Fruit fly (Drosophila melanogaster) whole organism, embryonic: ENCODE data around the gene dally.

Experiments used
- B-H1 ChIP-seq: fragments of 200-800 bp; sonication (Bioruptor generic); IDR thresholded peaks from 3 replicates; pipeline ENCODE4 v1.3.6; 2022; ENCODE audit warnings: missing biosample characterization, missing genetic modification characterization
- Bgb ChIP-seq: fragments of 200-800 bp; sonication (Bioruptor generic); IDR thresholded peaks from 2 replicates; pipeline ENCODE4 v1.3.6; 2022; ENCODE audit warnings: missing biosample characterization, missing genetic modification characterization; ENCODE audit not compliant: partially characterized antibody
- CG10543 ChIP-seq: fragments of 200-800 bp; sonication (Bioruptor generic); optimal IDR thresholded peaks from 3 replicates; lab custom pipeline; 2017; ENCODE audit warnings: missing biosample characterization, mild to moderate bottlenecking, missing genetic modification characterization, moderate library complexity
- CG11085 ChIP-seq: fragments of 200-800 bp; sonication (Bioruptor generic); IDR thresholded peaks from 2 replicates; pipeline ENCODE4 v1.3.6; 2022; ENCODE audit warnings: missing biosample characterization, missing genetic modification characterization
- CG11504 ChIP-seq: fragments of 200-800 bp; sonication (Bioruptor generic); optimal IDR thresholded peaks from 3 replicates; lab custom pipeline; 2019; ENCODE audit warnings: missing biosample characterization, mild to moderate bottlenecking, missing genetic modification characterization, moderate library complexity
- CG11723 ChIP-seq: fragments of 200-800 bp; sonication (Bioruptor generic); optimal IDR thresholded peaks from 2 replicates; lab custom pipeline; 2017; ENCODE audit warnings: missing biosample characterization, mild to moderate bottlenecking, missing genetic modification characterization
- CG2875 ChIP-seq: fragments of 200-800 bp; sonication (Bioruptor generic); optimal IDR thresholded peaks from 2 replicates; lab custom pipeline; 2017; ENCODE audit warnings: missing biosample characterization, mild to moderate bottlenecking, missing genetic modification characterization, missing genetic modification reagents
- CG34376 ChIP-seq: fragments of 200-800 bp; sonication (Bioruptor generic); optimal IDR thresholded peaks from 2 replicates; lab custom pipeline; 2018; ENCODE audit warnings: missing biosample characterization, mild to moderate bottlenecking, missing genetic modification characterization
- CG6791 ChIP-seq: fragments of 200-800 bp; sonication (Bioruptor generic); IDR thresholded peaks from 3 replicates; pipeline ENCODE4 v1.3.6; 2022; ENCODE audit warnings: missing biosample characterization, missing genetic modification characterization; ENCODE audit not compliant: partially characterized antibody
- CG6813 ChIP-seq: fragments of 200-800 bp; sonication (Bioruptor generic); optimal IDR thresholded peaks from 2 replicates; lab custom pipeline; 2017; ENCODE audit warnings: missing biosample characterization, missing genetic modification characterization, mild to moderate bottlenecking, moderate library complexity, missing genetic modification reagents
- CG6854 ChIP-seq: fragments of 200-800 bp; sonication (Bioruptor generic); optimal IDR thresholded peaks from 3 replicates; lab custom pipeline; 2017; ENCODE audit warnings: missing biosample characterization, mild to moderate bottlenecking, missing genetic modification characterization
- CG8388 ChIP-seq: fragments of 200-800 bp; sonication (Bioruptor generic); optimal IDR thresholded peaks from 2 replicates; lab custom pipeline; 2019; ENCODE audit warnings: missing biosample characterization, mild to moderate bottlenecking, missing genetic modification characterization, moderate library complexity
- Chrac-16 ChIP-seq: fragments of 200-800 bp; sonication (Bioruptor generic); optimal IDR thresholded peaks from 3 replicates; lab custom pipeline; 2016; ENCODE audit warnings: missing biosample characterization, missing genetic modification characterization
- Dll ChIP-seq: fragments of 200-800 bp; sonication (Bioruptor generic); IDR thresholded peaks from 4 replicates; pipeline ENCODE4 v1.3.6; 2022; ENCODE audit warnings: missing biosample characterization, missing genetic modification characterization; ENCODE audit not compliant: partially characterized antibody
- Hr39 ChIP-seq: fragments of >200 bp; optimal IDR thresholded peaks from 2 replicates; lab custom pipeline; 2017
- Hr78 ChIP-seq, 2 experiments: fragments of 200-800 bp in 1 of 2; fragments of >200 bp in 1 of 2; sonication (Bioruptor generic) in 1 of 2; optimal IDR thresholded peaks; 2 replicates each; lab custom pipeline; 2017 to 2019; ENCODE audit warnings: missing biosample characterization in 2 of 2, missing genetic modification characterization in 2 of 2, mild to moderate bottlenecking in 1 of 2, moderate library complexity in 1 of 2
- Kr ChIP-seq: fragments of 200-800 bp; sonication (Bioruptor generic); optimal IDR thresholded peaks from 2 replicates; lab custom pipeline; 2017; ENCODE audit warnings: missing biosample characterization, mild to moderate bottlenecking, missing genetic modification characterization
- Med ChIP-seq: fragments of 200-800 bp; sonication (Bioruptor generic); peaks from one replicate; lab custom pipeline; 2016; ENCODE audit warnings: missing biosample characterization, missing genetic modification characterization, mild to moderate bottlenecking, inconsistent platforms, moderate library complexity
- NC2α ChIP-seq: fragments of 200-800 bp; sonication (Bioruptor generic); optimal IDR thresholded peaks from 2 replicates; lab custom pipeline; 2016; ENCODE audit warnings: missing biosample characterization, missing genetic modification characterization
- Nf-YC ChIP-seq: fragments of 200-800 bp; optimal IDR thresholded peaks from 3 replicates; lab custom pipeline; 2019; ENCODE audit warnings: missing biosample characterization, mild to moderate bottlenecking, missing genetic modification characterization, moderate library complexity
- Pdp1 ChIP-seq, 2 experiments: fragments of 200-800 bp; sonication (Bioruptor generic); optimal IDR thresholded peaks; 3 replicates each; lab custom pipeline; 2016; ENCODE audit warnings: missing biosample characterization in 2 of 2, missing genetic modification characterization in 2 of 2, mild to moderate bottlenecking in 1 of 2, moderate library complexity in 1 of 2
- Rfx ChIP-seq: fragments of 200-800 bp; sonication (Bioruptor generic); IDR thresholded peaks from 2 replicates; pipeline ENCODE4 v1.3.6; 2022; ENCODE audit warnings: missing biosample characterization, missing genetic modification characterization
- Rx ChIP-seq: fragments of 200-800 bp; sonication (Bioruptor generic); IDR thresholded peaks from 2 replicates; pipeline ENCODE4 v1.3.6; 2022; ENCODE audit warnings: missing biosample characterization, missing genetic modification characterization
- Sry-β ChIP-seq: fragments of 200-800 bp; sonication (Bioruptor generic); optimal IDR thresholded peaks from 2 replicates; lab custom pipeline; 2018; ENCODE audit warnings: missing biosample characterization, mild to moderate bottlenecking, missing genetic modification characterization, moderate library complexity
- Ssrp ChIP-seq: fragments of 200-800 bp; sonication (Bioruptor generic); optimal IDR thresholded peaks from 2 replicates; lab custom pipeline; 2018; ENCODE audit warnings: missing biosample characterization, mild to moderate bottlenecking, missing genetic modification characterization, moderate library complexity
- Xrp1 ChIP-seq: fragments of 200-800 bp; sonication (Bioruptor generic); IDR thresholded peaks from 2 replicates; pipeline ENCODE4 v1.3.6; 2022; ENCODE audit warnings: missing biosample characterization, missing genetic modification characterization
- esg ChIP-seq: fragments of 200-800 bp; sonication (Bioruptor generic); conservative IDR thresholded peaks from 2 replicates; pipeline ENCODE4 v1.3.6; 2022; ENCODE audit warnings: missing biosample characterization, missing genetic modification characterization
- fd64A ChIP-seq: fragments of 200-800 bp; sonication (Bioruptor generic); optimal IDR thresholded peaks from 3 replicates; lab custom pipeline; 2018; ENCODE audit warnings: missing biosample characterization, mild to moderate bottlenecking, missing genetic modification characterization
- grn ChIP-seq: fragments of 200-800 bp; sonication (Bioruptor generic); optimal IDR thresholded peaks from 3 replicates; lab custom pipeline; 2017; ENCODE audit warnings: missing biosample characterization, missing genetic modification characterization
- hb ChIP-seq: fragments of 200-800 bp; sonication (Bioruptor generic); IDR thresholded peaks from 3 replicates; pipeline ENCODE4 v1.3.6; 2022; ENCODE audit warnings: missing biosample characterization, missing genetic modification characterization; ENCODE audit not compliant: partially characterized antibody
- luna ChIP-seq: fragments of 200-800 bp; sonication (Bioruptor generic); optimal IDR thresholded peaks from 2 replicates; lab custom pipeline; 2016; ENCODE audit warnings: missing biosample characterization, missing genetic modification characterization
- pan ChIP-seq, 4 experiments: fragments of >200 bp in 3 of 4; fragments of 200-800 bp in 1 of 4; sonication (Bioruptor generic) in 1 of 4; optimal IDR thresholded peaks in 3 of 4; IDR thresholded peaks in 1 of 4; 2 replicates each; pipeline versions ENCODE4 v1.3.6 to Lab custom; 2017 to 2022; ENCODE audit warnings: missing biosample characterization in 2 of 4, missing genetic modification characterization in 2 of 4, mixed read lengths in 1 of 4
- rib ChIP-seq: fragments of 200-800 bp; sonication (Bioruptor generic); IDR thresholded peaks from 2 replicates; pipeline ENCODE4 v1.3.6; 2022; ENCODE audit warnings: missing biosample characterization, missing genetic modification characterization
- row ChIP-seq: fragments of 200-800 bp; sonication (Bioruptor generic); IDR thresholded peaks from 3 replicates; pipeline ENCODE4 v1.3.6; 2022; ENCODE audit warnings: missing biosample characterization, missing genetic modification characterization
- sc ChIP-seq, 3 experiments: fragments of >200 bp in 2 of 3; fragments of 200-800 bp in 1 of 3; sonication (Bioruptor generic) in 1 of 3; optimal IDR thresholded peaks; 2 replicates in 2 of 3; 3 replicates in 1 of 3; lab custom pipeline; 2017; ENCODE audit warnings: mild to moderate bottlenecking in 1 of 3, missing biosample characterization in 1 of 3, missing genetic modification characterization in 1 of 3, missing genetic modification reagents in 1 of 3
- sens ChIP-seq: fragments of 200-800 bp; sonication (Bioruptor generic); peaks from one replicate; lab custom pipeline; 2016; ENCODE audit warnings: missing biosample characterization, missing genetic modification characterization
- shn ChIP-seq: fragments of 200-800 bp; sonication (Bioruptor generic); optimal IDR thresholded peaks from 3 replicates; lab custom pipeline; 2016; ENCODE audit warnings: missing biosample characterization, missing genetic modification characterization
- tin ChIP-seq: fragments of 200-800 bp; sonication (Bioruptor generic); optimal IDR thresholded peaks from 3 replicates; lab custom pipeline; 2016; ENCODE audit warnings: missing biosample characterization, missing genetic modification characterization
- trem ChIP-seq: fragments of 200-800 bp; optimal IDR thresholded peaks from 3 replicates; lab custom pipeline; 2019; ENCODE audit warnings: missing biosample characterization, mild to moderate bottlenecking, missing genetic modification characterization, moderate library complexity
- twi ChIP-seq: fragments of 200-800 bp; optimal IDR thresholded peaks from 2 replicates; lab custom pipeline; 2019; ENCODE audit warnings: missing biosample characterization, mild to moderate bottlenecking, missing genetic modification characterization, moderate library complexity
- zfh1 ChIP-seq: fragments of 200-800 bp; sonication (Bioruptor generic); IDR thresholded peaks from 3 replicates; pipeline ENCODE4 v1.3.6; 2022; ENCODE audit warnings: missing biosample characterization, missing genetic modification characterization

The dally gene

DNA sequence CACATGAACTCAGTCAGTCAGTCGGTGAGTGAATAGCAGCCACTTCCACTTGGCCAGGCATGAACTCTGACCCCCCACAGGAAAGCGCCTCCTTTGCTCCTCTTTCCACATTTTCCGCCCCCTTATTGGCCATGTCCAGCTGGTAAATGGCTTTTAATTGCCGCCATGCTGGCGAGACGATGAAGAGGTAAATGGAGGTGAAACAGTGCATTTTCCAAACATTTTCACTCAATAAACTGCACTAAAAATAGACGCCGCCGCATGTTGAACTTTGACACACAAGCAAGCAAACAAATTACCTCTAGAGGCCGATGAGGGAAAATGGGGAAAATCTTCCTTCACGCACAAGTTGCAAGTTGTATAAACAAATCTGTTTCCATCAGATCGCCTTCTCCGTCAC is 22.5 kb downstream of the dally start:
- TF ChIP-seq twi (tag; lab: Kevin White, UChicago) (peak; percentile 5), Hr78 (GFP tag; optimal IDR thresholded peaks at IDR 0.05; lab: Kevin White, UChicago) (peak in 1 of 2 experiments; percentile 96), trem (tag; lab: Kevin White, UChicago) (no peak), hb (GFP tag; lab: Robert Waterston, UW) (0 out of 3 replicates have a peak, but pooled peaks have one; percentile 42), sc (optimal IDR thresholded peaks at IDR 0.05; lab: Kevin White, UChicago) (no peak), sc (GFP tag; optimal IDR thresholded peaks at IDR 0.05; lab: Kevin White, UChicago) (no peak), CG11723 (GFP tag; lab: Kevin White, UChicago) (no peak), Ssrp (tag; lab: Kevin White, UChicago) (no peak), NC2α (GFP tag; lab: Kevin White, UChicago) (no peak), Kr (GFP tag; lab: Kevin White, UChicago) (no peak), CG6854 (GFP tag; lab: Kevin White, UChicago) (no peak), Dll (GFP tag; lab: Robert Waterston, UW) (no peak), tin (GFP tag; lab: Kevin White, UChicago) (no peak), fd64A (GFP tag; lab: Kevin White, UChicago) (peak; percentile 37), CG11085 (GFP tag; lab: Robert Waterston, UW) (no peak), Nf-YC (no peak), CG6813 (GFP tag; lab: Kevin White, UChicago) (no peak), esg (GFP tag; lab: Robert Waterston, UW) (no peak), B-H1 (GFP tag; lab: Robert Waterston, UW) (no peak), rib (GFP tag; lab: Robert Waterston, UW) (no peak), CG8388 (GFP tag; lab: Kevin White, UChicago) (no peak), Med (GFP tag; lab: Kevin White, UChicago) (no peak), pan (optimal IDR thresholded peaks at IDR 0.05; lab: Kevin White, UChicago) (no peak), pan (GFP tag; optimal IDR thresholded peaks at IDR 0.05 in 1 of 2, IDR thresholded peaks at IDR 0.05 in 1 of 2) (no peak), shn (GFP tag; lab: Kevin White, UChicago) (no peak), Rx (GFP tag; lab: Robert Waterston, UW) (no peak), Hr39 (lab: Kevin White, UChicago) (no peak), Bgb (GFP tag; lab: Robert Waterston, UW) (no peak), CG2875 (GFP tag; lab: Kevin White, UChicago) (no peak), CG10543 (no peak)

DNA sequence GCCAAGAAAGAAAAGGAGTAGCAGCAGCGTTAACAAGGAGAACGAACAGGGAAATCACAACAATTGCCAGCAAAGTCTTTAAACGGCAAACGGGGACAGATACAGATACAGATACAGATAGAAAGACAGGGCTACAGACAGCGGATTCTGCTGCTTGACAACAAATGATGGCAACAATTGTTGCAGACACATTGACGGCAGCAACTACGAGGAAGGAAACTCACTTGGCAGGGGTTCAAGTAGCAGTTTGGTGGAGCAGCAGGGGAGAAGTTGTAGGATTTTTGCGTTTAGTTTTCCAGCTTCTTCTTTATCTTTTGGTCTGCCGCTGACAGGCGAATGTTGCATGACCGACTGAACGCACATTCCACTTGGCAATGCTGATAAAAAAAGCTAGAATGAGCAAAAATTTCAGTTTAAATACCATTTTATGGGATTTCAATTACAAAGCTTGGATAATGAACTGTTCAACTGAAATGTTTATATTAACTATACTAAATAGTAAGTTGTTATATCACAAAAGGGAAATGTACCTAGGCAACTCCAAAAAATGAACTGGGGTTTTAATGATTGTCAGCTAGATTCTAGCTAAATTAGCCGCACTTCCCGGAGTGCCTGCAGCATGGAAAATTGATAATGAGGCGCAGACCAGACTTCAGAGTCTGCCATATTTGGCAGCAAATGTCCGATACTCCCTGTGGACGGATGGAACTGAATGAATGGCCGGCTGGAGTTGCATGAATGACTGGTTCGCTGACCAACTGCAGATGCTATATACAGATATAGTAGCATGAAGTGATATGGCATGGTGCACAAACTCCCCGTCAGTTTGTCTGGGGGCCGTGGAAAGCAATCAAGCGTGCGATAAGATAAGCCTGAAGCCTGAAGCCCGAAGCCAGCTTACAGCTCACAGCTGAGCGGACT is 23.7 kb downstream of the dally start:
- TF ChIP-seq CG11504 (tag; lab: Kevin White, UChicago), result peak; percentile 92
- TF ChIP-seq CG6791 (GFP tag; lab: Robert Waterston, UW), result peak; percentile 30; the same call in 1 of the 3 replicates
- peak; percentile 36; the same call in 2 of the 3 replicates for TF ChIP-seq row (GFP tag; lab: Robert Waterston, UW)
- TF ChIP-seq zfh1 (GFP tag; lab: Robert Waterston, UW), result 0 out of 3 replicates have a peak, but pooled peaks have one; percentile 4
- 0 out of 2 replicates have a peak, but pooled peaks have one; percentile 6 for TF ChIP-seq Rfx
- TF ChIP-seq Pdp1 (GFP tag; optimal IDR thresholded peaks at IDR 0.05; lab: Kevin White, UChicago), result peak in 1 of 2 experiments; percentile 25
- no peak for TF ChIP-seq CG34376
- peak; percentile 88 for TF ChIP-seq Sry-β (GFP tag; lab: Kevin White, UChicago)
- TF ChIP-seq sens, result peak; percentile 16
- no peak for TF ChIP-seq luna (GFP tag; lab: Kevin White, UChicago)
- peak; percentile 40 for TF ChIP-seq grn
- TF ChIP-seq Chrac-16 (GFP tag; lab: Kevin White, UChicago), result no peak
- no peak for TF ChIP-seq Xrp1 (GFP tag; lab: Robert Waterston, UW)
